Fruit fly (Drosophila melanogaster): ENCODE data around the gene PIG-F.

PIG-F gene

DNA sequence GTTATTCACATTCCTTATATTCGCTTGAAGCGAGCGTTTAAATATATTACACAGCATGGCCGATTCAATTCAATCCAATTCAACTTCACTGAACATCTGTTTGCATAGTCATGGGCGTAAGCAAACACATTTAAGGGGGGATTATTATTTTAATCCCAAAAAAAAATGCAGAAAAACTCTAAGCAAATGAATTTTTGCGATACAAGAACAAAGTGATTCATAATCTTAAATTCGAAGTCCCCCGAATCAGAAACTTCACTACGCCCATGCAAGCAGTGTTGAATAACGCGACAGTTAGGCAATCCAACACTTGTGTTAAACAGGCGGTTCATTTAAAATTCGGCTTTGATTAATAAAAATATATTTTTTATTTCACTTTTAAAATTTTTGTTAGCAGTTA lies 21.8 kb upstream of the PIG-F start, which contains the start of gene CG14100 (continued):
- TF ChIP-seq Mes4 (GFP tag; optimal IDR thresholded peaks at IDR 0.05), result peak; percentile 100
- TF ChIP-seq mam (GFP tag; optimal IDR thresholded peaks at IDR 0.05), result peak; percentile 100
- peak; percentile 100 for TF ChIP-seq Optix (GFP tag; IDR thresholded peaks at IDR 0.05)
- TF ChIP-seq caup (GFP tag; optimal IDR thresholded peaks at IDR 0.05; ENCODE audit: severe bottlenecking), result peak; percentile 100
- TF ChIP-seq CG3065 (GFP tag; optimal IDR thresholded peaks at IDR 0.05), result peak; percentile 100
- TF ChIP-seq CG34422 (GFP tag; IDR thresholded peaks at IDR 0.05), result peak; percentile 100
- TF ChIP-seq NFAT (GFP tag; IDR thresholded peaks at IDR 0.05), result peak; percentile 100
- TF ChIP-seq insv (GFP tag; optimal IDR thresholded peaks at IDR 0.05), result peak; percentile 91 to 93
- TF ChIP-seq CG4617 (GFP tag; optimal IDR thresholded peaks at IDR 0.05; ENCODE audit: borderline replicate concordance), result peak; percentile 100
- TF ChIP-seq CG13775 (GFP tag; optimal IDR thresholded peaks at IDR 0.05), result peak; percentile 100
- TF ChIP-seq CG17802 (tag; optimal IDR thresholded peaks at IDR 0.05), result peak; percentile 97
- TF ChIP-seq Pdp1 (GFP tag; optimal IDR thresholded peaks at IDR 0.05), result peak; percentile 100
- TF ChIP-seq esg (GFP tag; conservative IDR thresholded peaks at IDR 0.05), result peak; percentile 100
- peak; percentile 76; the same call in 2 of the 3 replicates for TF ChIP-seq Opbp (GFP tag; IDR thresholded peaks at IDR 0.05; ENCODE audit: partially characterized antibody)
- peak; percentile 100 for TF ChIP-seq CG12769 (tag; optimal IDR thresholded peaks at IDR 0.05)
- TF ChIP-seq gcm2 (GFP tag; optimal IDR thresholded peaks at IDR 0.05), result peak; percentile 100
- peak; percentile 100 for TF ChIP-seq H2.0 (GFP tag; IDR thresholded peaks at IDR 0.05)
- peak; percentile 100 for TF ChIP-seq cato (GFP tag; optimal IDR thresholded peaks at IDR 0.05; ENCODE audit: borderline replicate concordance)
- peak; percentile 99 for TF ChIP-seq CG14710 (tag; optimal IDR thresholded peaks at IDR 0.05)
- TF ChIP-seq E2f2 (GFP tag; IDR thresholded peaks at IDR 0.05), result peak; percentile 100
- peak; percentile 100 for TF ChIP-seq peb (GFP tag; IDR thresholded peaks at IDR 0.05)
- peak; percentile 100 for TF ChIP-seq CG30431 (GFP tag; optimal IDR thresholded peaks at IDR 0.05)
- peak; percentile 100 for TF ChIP-seq gro (GFP tag; optimal IDR thresholded peaks at IDR 0.05)
- TF ChIP-seq br (optimal IDR thresholded peaks at IDR 0.05), result no peak
- TF ChIP-seq tin (GFP tag; optimal IDR thresholded peaks at IDR 0.05), result peak; percentile 100
- TF ChIP-seq lbe (GFP tag; optimal IDR thresholded peaks at IDR 0.05), result peak; percentile 99
- TF ChIP-seq CG7839 (tag; optimal IDR thresholded peaks at IDR 0.05), result peak; percentile 100
- TF ChIP-seq CG8281 (tag; optimal IDR thresholded peaks at IDR 0.05), result peak; percentile 98
- TF ChIP-seq eyg (GFP tag; optimal IDR thresholded peaks at IDR 0.05), result peak; percentile 100
- TF ChIP-seq CG10147 (GFP tag; optimal IDR thresholded peaks at IDR 0.05), result peak; percentile 100
- peak; percentile 98 for TF ChIP-seq CG17186 (GFP tag; optimal IDR thresholded peaks at IDR 0.05)
- peak; percentile 100 for TF ChIP-seq PHDP (tag; optimal IDR thresholded peaks at IDR 0.05)
- peak; percentile 100 for TF ChIP-seq zfh1 (GFP tag; IDR thresholded peaks at IDR 0.05)
- peak; percentile 100 for TF ChIP-seq nom (GFP tag; optimal IDR thresholded peaks at IDR 0.05)
- peak; percentile 100 for TF ChIP-seq Rx (GFP tag; IDR thresholded peaks at IDR 0.05)
- peak; percentile 100 for TF ChIP-seq Hsf (GFP tag; optimal IDR thresholded peaks at IDR 0.05)
- peak; percentile 100 for TF ChIP-seq gsb (GFP tag; IDR thresholded peaks at IDR 0.05)
- TF ChIP-seq CG2129 (GFP tag; IDR thresholded peaks at IDR 0.05; ENCODE audit: partially characterized antibody), result no peak
- TF ChIP-seq BtbVII (GFP tag; optimal IDR thresholded peaks at IDR 0.05), result peak; percentile 100
- TF ChIP-seq fd102C (GFP tag; optimal IDR thresholded peaks at IDR 0.05), result peak; percentile 99
- peak; percentile 49; the same call in 1 of the 3 replicates for TF ChIP-seq CG34224 (GFP tag; IDR thresholded peaks at IDR 0.05; ENCODE audit: partially characterized antibody)
- peak; percentile 96 for TF ChIP-seq crol (GFP tag; IDR thresholded peaks at IDR 0.05)
- no peak for TF ChIP-seq prd (optimal IDR thresholded peaks at IDR 0.05)
- TF ChIP-seq prd (GFP tag; IDR thresholded peaks at IDR 0.05), result peak; percentile 100
- TF ChIP-seq Bteb2 (GFP tag; optimal IDR thresholded peaks at IDR 0.05), result peak; percentile 100
- TF ChIP-seq Sry-δ (GFP tag; optimal IDR thresholded peaks at IDR 0.05), result peak; percentile 94
- TF ChIP-seq oc (tag; optimal IDR thresholded peaks at IDR 0.05), result peak; percentile 100
- peak; percentile 100 for TF ChIP-seq CG2199 (GFP tag; IDR thresholded peaks at IDR 0.05)
- peak; percentile 100 for TF ChIP-seq CG18476 (GFP tag; optimal IDR thresholded peaks at IDR 0.05)
- TF ChIP-seq ac (GFP tag; optimal IDR thresholded peaks at IDR 0.05), result peak; percentile 100

Data from whole organism, embryonic.